Worm (Caenorhabditis elegans) whole organism, L1 larva: ENCODE measurements around the gene R03H10.11.

Source experiments
- blmp-1 ChIP-seq: fragments of 150-350 bp; optimal IDR thresholded peaks from 2 replicates; lab custom pipeline; 2014; ENCODE audit warnings: missing biosample characterization, missing genetic modification characterization
- elt-2 ChIP-seq: sonication (generic microtip); optimal IDR thresholded peaks from 2 replicates; lab custom pipeline; 2016; ENCODE audit warnings: missing genetic modification characterization, mild to moderate bottlenecking, inconsistent platforms, missing compliant biosample characterization, missing genetic modification reagents
- lin-13 ChIP-seq: fragments of 150-350 bp; optimal IDR thresholded peaks from 2 replicates; lab custom pipeline; 2014; ENCODE audit warnings: missing biosample characterization, missing genetic modification reagents, missing genetic modification characterization
- unc-62 ChIP-seq: fragments of 150-350 bp; optimal IDR thresholded peaks from 2 replicates; lab custom pipeline; 2014; ENCODE audit warnings: missing biosample characterization, missing genetic modification reagents, missing genetic modification characterization

ce11 chrII:4211113-4211512 lies 28.6 kb downstream of the R03H10.11 start, which contains the start of gene F31D5.7:
- TF ChIP-seq unc-62 (GFP tag; lab: Kevin White, UChicago): no peak
- TF ChIP-seq blmp-1: no peak
- TF ChIP-seq lin-13 (GFP tag; lab: Kevin White, UChicago): no peak
- no peak for TF ChIP-seq elt-2 (tag; lab: Kevin White, UChicago)
